Fruit fly (Drosophila melanogaster): ENCODE measurements around the gene CG2772.

CG2772 gene

DNA sequence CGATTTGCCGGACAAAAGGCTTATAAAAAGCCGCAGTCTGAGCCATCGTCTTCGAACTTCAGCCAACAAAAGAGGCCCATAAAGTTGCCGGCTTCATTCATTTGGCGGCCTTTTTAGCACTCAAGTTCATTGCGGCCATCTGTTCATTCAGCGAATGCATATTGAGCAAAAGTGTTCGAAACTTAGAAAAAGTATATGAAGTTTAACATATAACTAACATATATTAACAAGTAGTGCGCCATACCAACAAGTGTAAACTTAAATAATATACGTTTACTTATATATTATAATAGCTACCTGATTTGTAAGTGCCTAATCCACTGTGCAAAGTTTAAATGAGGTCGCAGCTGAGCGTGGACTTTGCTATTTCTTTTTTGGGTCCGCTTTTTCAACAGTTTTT is 9.4 kb upstream of the CG2772 start (continued):
- TF ChIP-seq pdm3 (GFP tag; optimal IDR thresholded peaks at IDR 0.05), result peak; percentile 17
- TF ChIP-seq CG6276 (GFP tag; optimal IDR thresholded peaks at IDR 0.05), result peak; percentile 12
- no peak for TF ChIP-seq CG3919 (GFP tag; optimal IDR thresholded peaks at IDR 0.05)
- TF ChIP-seq svp (GFP tag), result no peak
- TF ChIP-seq CG32006 (GFP tag; optimal IDR thresholded peaks at IDR 0.05), result peak; percentile 47
- TF ChIP-seq Sox14 (GFP tag; optimal IDR thresholded peaks at IDR 0.05), result peak; percentile 15
- TF ChIP-seq esn (GFP tag; optimal IDR thresholded peaks at IDR 0.05), result no peak

DNA sequence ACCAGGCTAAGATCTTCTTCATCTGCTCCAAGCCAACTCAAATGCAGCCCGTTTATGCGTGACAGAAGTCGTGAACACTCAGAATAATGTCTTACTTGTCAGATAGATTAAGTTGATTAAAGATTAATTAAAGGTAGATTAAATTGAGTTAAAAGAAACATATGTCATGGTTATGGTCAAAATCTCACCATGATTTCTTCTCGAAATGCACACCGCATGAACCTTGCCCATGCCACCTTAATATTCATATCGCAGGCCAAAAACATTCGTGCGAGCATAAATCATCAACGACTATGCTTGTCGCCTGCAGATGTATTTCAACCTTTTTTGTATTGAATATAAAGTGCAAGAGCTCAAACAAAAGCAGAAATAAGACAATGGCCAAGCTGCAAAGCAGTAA is 8.7 kb upstream of the CG2772 start:
- TF ChIP-seq CG11294 (GFP tag; IDR thresholded peaks at IDR 0.05) (peak; percentile 63), fd85E (GFP tag; optimal IDR thresholded peaks at IDR 0.05) (peak; percentile 11), CG32006 (GFP tag; optimal IDR thresholded peaks at IDR 0.05) (peak; percentile 81), vri (GFP tag; optimal IDR thresholded peaks at IDR 0.05) (peak; percentile 95), Smox (GFP tag; optimal IDR thresholded peaks at IDR 0.05) (peak; percentile 83), CG9139 (GFP tag; optimal IDR thresholded peaks at IDR 0.05) (no peak), eg (GFP tag; IDR thresholded peaks at IDR 0.05) (peak; percentile 91), net (GFP tag; optimal IDR thresholded peaks at IDR 0.05) (peak; percentile 73), dac (GFP tag; optimal IDR thresholded peaks at IDR 0.05) (peak; percentile 84), OdsH (GFP tag; optimal IDR thresholded peaks at IDR 0.05) (peak; percentile 93), CG6854 (GFP tag; optimal IDR thresholded peaks at IDR 0.05) (no peak), Eip93F (GFP tag; optimal IDR thresholded peaks at IDR 0.05) (peak; percentile 53), svp (GFP tag) (peak; percentile 86), Ets21C (GFP tag; optimal IDR thresholded peaks at IDR 0.05) (peak; percentile 89), ss (GFP tag; optimal IDR thresholded peaks at IDR 0.05) (peak; percentile 46 to 68), CG11902 (GFP tag; optimal IDR thresholded peaks at IDR 0.05) (peak; percentile 15), achi (GFP tag; optimal IDR thresholded peaks at IDR 0.05) (peak; percentile 83), CG6163 (GFP tag; IDR thresholded peaks at IDR 0.05) (peak; percentile 95), Hr38 (GFP tag; optimal IDR thresholded peaks at IDR 0.05) (no peak), Gug (GFP tag; IDR thresholded peaks at IDR 0.05) (peak; percentile 69), Eip78C (GFP tag) (peak; percentile 94), esn (GFP tag; optimal IDR thresholded peaks at IDR 0.05) (peak; percentile 96), CG15336 (GFP tag; IDR thresholded peaks at IDR 0.05) (peak; percentile 94), CG3032 (tag; optimal IDR thresholded peaks at IDR 0.05) (peak; percentile 71), fkh (GFP tag; optimal IDR thresholded peaks at IDR 0.05) (no peak), pdm3 (GFP tag; optimal IDR thresholded peaks at IDR 0.05) (peak; percentile 92), CG4318 (GFP tag; optimal IDR thresholded peaks at IDR 0.05) (peak; percentile 57), Lpt (GFP tag; optimal IDR thresholded peaks at IDR 0.05) (peak; percentile 70), Hr4 (GFP tag; optimal IDR thresholded peaks at IDR 0.05) (peak; percentile 88), Sox102F (GFP tag; optimal IDR thresholded peaks at IDR 0.05) (peak; percentile 95), CG6792 (GFP tag; optimal IDR thresholded peaks at IDR 0.05) (peak; percentile 86), Ets96B (tag; optimal IDR thresholded peaks at IDR 0.05) (peak; percentile 63), topi (GFP tag; optimal IDR thresholded peaks at IDR 0.05) (peak; percentile 83), spab (GFP tag; optimal IDR thresholded peaks at IDR 0.05) (peak; percentile 31), Hr39 (GFP tag; optimal IDR thresholded peaks at IDR 0.05) (peak; percentile 83), CG10669 (GFP tag; optimal IDR thresholded peaks at IDR 0.05) (peak; percentile 52), salr (GFP tag; optimal IDR thresholded peaks at IDR 0.05) (peak; percentile 59 to 81), CG31627 (GFP tag; optimal IDR thresholded peaks at IDR 0.05) (peak; percentile 87), CG6808 (GFP tag; optimal IDR thresholded peaks at IDR 0.05) (peak; percentile 53), Met (GFP tag; optimal IDR thresholded peaks at IDR 0.05) (peak; percentile 89), CG11762 (GFP tag; optimal IDR thresholded peaks at IDR 0.05; ENCODE audit: insufficient read depth) (peak; percentile 63), CG8319 (GFP tag; optimal IDR thresholded peaks at IDR 0.05) (peak; percentile 35), CG1621 (tag; optimal IDR thresholded peaks at IDR 0.05) (peak; percentile 76), dsx (GFP tag; optimal IDR thresholded peaks at IDR 0.05; ENCODE audit: poor library complexity, severe bottlenecking) (peak; percentile 71), CG8632 (GFP tag; optimal IDR thresholded peaks at IDR 0.05) (peak; percentile 66), Eip75B (GFP tag; optimal IDR thresholded peaks at IDR 0.05) (peak; percentile 80), CG7368 (GFP tag; optimal IDR thresholded peaks at IDR 0.05) (peak; percentile 71), CG6276 (GFP tag; optimal IDR thresholded peaks at IDR 0.05) (peak; percentile 82)
